Fruit fly (Drosophila melanogaster) S2 (cell line): ENCODE measurements around the gene Cpr30F.

Source experiments
- CG8478 ChIP-seq: fragments of >200 bp; optimal IDR thresholded peaks from 2 replicates; lab custom pipeline; 2018
- CTCF ChIP-seq, 2 experiments: fragments of >200 bp; optimal IDR thresholded peaks; 2 replicates each; lab custom pipeline; 2018

dm6 chr2L:9907320-9908256 lies 25.4 kb downstream of the Cpr30F start:
- TF ChIP-seq CTCF (optimal IDR thresholded peaks at IDR 0.05; lab: Kevin White, UChicago) (no peak), CG8478 (lab: Kevin White, UChicago) (no peak)
